Worm (Caenorhabditis elegans) whole organism, L3 larva: ENCODE data around the gene Y119D3B.14.

Experiments used
- R02D3.7 ChIP-seq: fragments of 150-350 bp; optimal IDR thresholded peaks from 2 replicates; lab custom pipeline; 2014; ENCODE audit warnings: missing biosample characterization, missing genetic modification characterization
- ceh-28 ChIP-seq: fragments of 150-350 bp; optimal IDR thresholded peaks from 2 replicates; lab custom pipeline; 2014; ENCODE audit warnings: missing biosample characterization, missing genetic modification reagents, missing genetic modification characterization
- elt-2 ChIP-seq: sonication (generic microtip); optimal IDR thresholded peaks from 2 replicates; lab custom pipeline; 2016; ENCODE audit warnings: missing genetic modification reagents, mild to moderate bottlenecking, missing genetic modification characterization, missing compliant biosample characterization
- lin-39 ChIP-seq: fragments of 150-350 bp; optimal IDR thresholded peaks from 2 replicates; lab custom pipeline; 2018; ENCODE audit warnings: missing biosample characterization, missing genetic modification reagents, missing genetic modification characterization
- mdl-1 ChIP-seq: fragments of 150-350 bp; optimal IDR thresholded peaks from 2 replicates; lab custom pipeline; 2014; ENCODE audit warnings: missing biosample characterization, missing genetic modification characterization
- nhr-12 ChIP-seq: fragments of 150-350 bp; optimal IDR thresholded peaks from 2 replicates; lab custom pipeline; 2014; ENCODE audit warnings: missing biosample characterization, missing genetic modification characterization
- nhr-28 ChIP-seq: fragments of 150-350 bp; optimal IDR thresholded peaks from 2 replicates; lab custom pipeline; 2014; ENCODE audit warnings: missing biosample characterization, missing genetic modification characterization
- skn-1 ChIP-seq: fragments of 150-350 bp; optimal IDR thresholded peaks from 2 replicates; lab custom pipeline; 2014; ENCODE audit warnings: missing biosample characterization, missing genetic modification characterization
- snpc-4 ChIP-seq: fragments of 150-350 bp; optimal IDR thresholded peaks from 2 replicates; lab custom pipeline; 2014; ENCODE audit warnings: missing biosample characterization, missing genetic modification characterization
- ztf-4 ChIP-seq: fragments of 150-350 bp; optimal IDR thresholded peaks from 2 replicates; lab custom pipeline; 2014; ENCODE audit warnings: missing biosample characterization, missing genetic modification characterization

DNA sequence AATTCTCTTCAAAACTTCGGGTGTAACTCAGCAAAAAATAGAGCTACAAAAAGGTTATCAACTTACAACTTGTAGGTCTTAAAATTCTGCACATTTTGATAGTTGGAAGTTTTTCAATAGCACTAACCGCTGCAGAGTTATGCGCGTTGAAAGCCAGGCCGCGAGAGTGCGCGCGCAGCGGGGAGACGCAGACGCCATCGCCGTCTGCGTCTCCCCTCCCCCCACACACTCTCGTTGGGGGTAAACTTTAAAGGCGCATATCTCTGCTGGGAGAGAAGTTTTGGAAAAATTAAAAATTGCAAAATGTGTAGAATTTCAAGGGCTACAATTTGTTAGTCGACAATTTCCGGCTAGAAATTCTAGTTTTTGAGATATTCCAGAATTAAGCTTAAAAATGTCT lies 35.9 kb upstream of the Y119D3B.14 start:
- TF ChIP-seq mdl-1 (tag; lab: Kevin White, UChicago): no peak
- no peak for TF ChIP-seq nhr-12
- TF ChIP-seq elt-2 (tag; lab: Kevin White, UChicago): no peak
- TF ChIP-seq ztf-4 (tag; lab: Kevin White, UChicago): no peak
- no peak for TF ChIP-seq snpc-4 (tag; lab: Kevin White, UChicago)
- TF ChIP-seq skn-1 (tag; lab: Kevin White, UChicago): no peak
- no peak for TF ChIP-seq lin-39
- no peak for TF ChIP-seq ceh-28 (tag; lab: Kevin White, UChicago)
- no peak for TF ChIP-seq R02D3.7 (tag; lab: Kevin White, UChicago)
- no peak for TF ChIP-seq nhr-28 (tag; lab: Kevin White, UChicago)
